Worm (Caenorhabditis elegans): ENCODE measurements around the gene C03B1.6.

DNA sequence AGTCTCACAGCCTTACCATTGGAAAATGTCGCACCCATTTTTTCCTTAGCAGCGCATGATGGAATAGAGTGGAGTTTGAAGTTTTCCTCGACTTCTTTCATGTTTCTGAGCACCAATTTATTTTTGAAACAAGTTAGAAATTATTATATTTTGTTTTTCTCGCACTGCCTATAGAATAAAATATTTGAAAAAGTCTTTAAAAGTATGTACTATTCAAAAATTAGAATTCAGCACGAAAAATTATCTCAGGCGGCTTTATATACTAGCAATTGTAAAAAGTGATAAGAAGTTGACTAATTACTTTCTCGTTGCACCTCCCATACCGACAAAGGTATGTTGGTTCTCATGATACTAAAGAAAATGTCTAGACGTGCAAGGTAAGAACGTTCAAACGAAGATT is 3.1 kb upstream of the C03B1.6 start, which contains the start of gene C03B1.9:
- TF ChIP-seq alr-1 (tag; optimal IDR thresholded peaks at IDR 0.05) (no peak), mbf-1 (tag; optimal IDR thresholded peaks at IDR 0.05) (no peak), nhr-77 (tag; optimal IDR thresholded peaks at IDR 0.05) (no peak), elt-3 (tag; optimal IDR thresholded peaks at IDR 0.05) (no peak)
